Fruit fly (Drosophila melanogaster) whole organism, prepupa: ENCODE measurements around the gene CG4629.
A peak's percentile ranks its signal among the peaks of the same experiment; 100 is the strongest.

ENCODE experiments used
- Blimp-1 ChIP-seq: fragments of 200-800 bp; sonication (Bioruptor generic); optimal IDR thresholded peaks from 3 replicates; lab custom pipeline; 2017; ENCODE audit warnings: missing biosample characterization, missing genetic modification characterization, mild to moderate bottlenecking, moderate library complexity, missing genetic modification reagents
- CG10669 ChIP-seq: fragments of 200-800 bp; sonication (Bioruptor generic); optimal IDR thresholded peaks from 3 replicates; lab custom pipeline; 2018; ENCODE audit warnings: missing biosample characterization, mild to moderate bottlenecking, missing genetic modification characterization, moderate library complexity
- CG11294 ChIP-seq: fragments of 200-800 bp; sonication (Bioruptor generic); IDR thresholded peaks from 2 replicates; pipeline ENCODE4 v1.3.6; 2022; ENCODE audit warnings: missing biosample characterization, missing genetic modification characterization
- Eip78C ChIP-seq: fragments of 200-800 bp; sonication (Bioruptor generic); peaks from one replicate; lab custom pipeline; 2016; ENCODE audit warnings: missing biosample characterization, missing genetic modification characterization
- Ets96B ChIP-seq: fragments of 200-800 bp; optimal IDR thresholded peaks from 2 replicates; lab custom pipeline; 2019; ENCODE audit warnings: missing biosample characterization, mild to moderate bottlenecking, missing genetic modification characterization, moderate library complexity
- acj6 ChIP-seq: fragments of 200-800 bp; sonication (Bioruptor generic); optimal IDR thresholded peaks from 3 replicates; lab custom pipeline; 2016; ENCODE audit warnings: missing biosample characterization, missing genetic modification characterization
- cyc ChIP-seq: fragments of 200-800 bp; sonication (Bioruptor generic); optimal IDR thresholded peaks from 3 replicates; lab custom pipeline; 2016; ENCODE audit warnings: missing biosample characterization, missing genetic modification characterization
- dac ChIP-seq: fragments of 200-800 bp; sonication (Bioruptor generic); optimal IDR thresholded peaks from 2 replicates; lab custom pipeline; 2017; ENCODE audit warnings: missing biosample characterization, mild to moderate bottlenecking, missing genetic modification characterization
- salr ChIP-seq, 2 experiments: fragments of 200-800 bp; sonication (Bioruptor generic); optimal IDR thresholded peaks; 3 replicates each; lab custom pipeline; 2016 to 2018; ENCODE audit warnings: missing biosample characterization in 2 of 2, missing genetic modification characterization in 2 of 2, mild to moderate bottlenecking in 1 of 2

DNA sequence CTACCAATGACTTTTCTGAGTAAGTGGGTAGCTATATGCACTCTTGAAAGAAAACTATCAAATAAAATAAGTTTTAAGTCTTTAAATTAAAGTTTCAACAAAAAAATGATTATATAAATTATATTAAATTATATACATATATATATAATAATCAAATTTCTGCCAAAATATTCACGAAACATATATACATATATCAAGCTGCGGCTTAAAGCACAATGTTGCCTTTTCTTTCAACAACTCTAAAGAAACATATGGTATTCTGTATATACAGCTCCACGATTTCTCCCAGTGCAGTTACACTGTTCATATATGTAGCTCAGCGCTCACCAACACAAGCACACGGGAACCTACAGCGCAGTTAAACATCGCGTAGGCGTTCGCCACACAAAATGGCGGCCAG is 33.2 kb upstream of the CG4629 start:
- no peak for TF ChIP-seq CG11294
- no peak for TF ChIP-seq CG10669 (GFP tag; lab: Kevin White, UChicago)
- no peak for TF ChIP-seq cyc (GFP tag; lab: Kevin White, UChicago)
- TF ChIP-seq acj6 (GFP tag; lab: Kevin White, UChicago): peak; percentile 31
- no peak for TF ChIP-seq salr (GFP tag; optimal IDR thresholded peaks at IDR 0.05; lab: Kevin White, UChicago)
- TF ChIP-seq Ets96B: peak; percentile 28
- peak; percentile 51 for TF ChIP-seq Eip78C (GFP tag; lab: Kevin White, UChicago)
- TF ChIP-seq Blimp-1 (GFP tag; lab: Kevin White, UChicago): no peak
- no peak for TF ChIP-seq dac (GFP tag; lab: Kevin White, UChicago)
